Worm (Caenorhabditis elegans) whole organism, L4 larva: Measurements from ENCODE around the gene coq-8.

Source experiments
- F10B5.3 ChIP-seq: sonication (generic microtip); optimal IDR thresholded peaks from 2 replicates; lab custom pipeline; 2016; ENCODE audit warnings: mild to moderate bottlenecking, missing genetic modification characterization, missing compliant biosample characterization
- F37D6.2 ChIP-seq: sonication (generic microtip); optimal IDR thresholded peaks from 2 replicates; lab custom pipeline; 2016; ENCODE audit warnings: mild to moderate bottlenecking, missing genetic modification characterization, missing compliant biosample characterization
- F44E2.7 ChIP-seq: fragments of 200-800 bp; sonication (Bioruptor generic); IDR thresholded peaks from 2 replicates; pipeline ENCODE4 v2.1.2; 2022; ENCODE audit warnings: missing genetic modification characterization, missing compliant biosample characterization
- F49E8.2 ChIP-seq: sonication (generic microtip); optimal IDR thresholded peaks from 2 replicates; lab custom pipeline; 2016; ENCODE audit warnings: missing compliant biosample characterization, mild to moderate bottlenecking, missing genetic modification characterization, borderline replicate concordance
- Y5F2A.4 ChIP-seq: fragments of 200-800 bp; sonication (Bioruptor generic); optimal IDR thresholded peaks from 2 replicates; lab custom pipeline; 2018; ENCODE audit warnings: mild to moderate bottlenecking, missing genetic modification characterization, missing compliant biosample characterization
- Y75B8A.6 ChIP-seq: fragments of 200-800 bp; sonication (Bioruptor generic); IDR thresholded peaks from 2 replicates; pipeline ENCODE4 v1.3.6; 2022; ENCODE audit warnings: missing genetic modification reagents, missing genetic modification characterization, missing compliant biosample characterization
- aly-2 ChIP-seq: sonication (generic microtip); optimal IDR thresholded peaks from 2 replicates; lab custom pipeline; 2018; ENCODE audit warnings: missing biosample characterization, missing genetic modification characterization
- ama-1 ChIP-seq: fragments of 150-350 bp; optimal IDR thresholded peaks from 2 replicates; lab custom pipeline; 2014; ENCODE audit warnings: inconsistent platforms, mixed read lengths
- arid-1 ChIP-seq: fragments of 200-800 bp; sonication (Bioruptor generic); conservative IDR thresholded peaks from 2 replicates; pipeline ENCODE4 v1.3.6; 2022; ENCODE audit warnings: missing genetic modification reagents, missing genetic modification characterization, missing compliant biosample characterization
- ceh-28 ChIP-seq: fragments of 150-350 bp; optimal IDR thresholded peaks from 2 replicates; lab custom pipeline; 2014; ENCODE audit warnings: missing biosample characterization, missing genetic modification reagents, missing genetic modification characterization
- ces-1 ChIP-seq: fragments of 150-350 bp; sonication (generic microtip); optimal IDR thresholded peaks from 4 replicates; lab custom pipeline; 2014; ENCODE audit warnings: missing biosample characterization, missing genetic modification reagents, missing genetic modification characterization
- cey-2 ChIP-seq: sonication (generic microtip); optimal IDR thresholded peaks from 3 replicates; lab custom pipeline; 2017; ENCODE audit warnings: missing genetic modification characterization, mild to moderate bottlenecking, missing compliant biosample characterization, antibody characterized with exemption, borderline replicate concordance; ENCODE audit not compliant: insufficient read depth
- daf-12 ChIP-seq: fragments of 150-350 bp; optimal IDR thresholded peaks from 2 replicates; lab custom pipeline; 2014; ENCODE audit warnings: missing biosample characterization, missing genetic modification reagents, missing genetic modification characterization
- daf-16 ChIP-seq, 3 experiments: sonication (generic microtip); optimal IDR thresholded peaks; 2 replicates each; lab custom pipeline; 2016 to 2017; ENCODE audit warnings: missing genetic modification characterization in 3 of 3, missing genetic modification reagents in 3 of 3, mild to moderate bottlenecking in 2 of 3, missing compliant biosample characterization in 2 of 3, missing biosample characterization in 1 of 3, moderate library complexity in 1 of 3
- dmd-6 ChIP-seq: fragments of 200-800 bp; sonication (Bioruptor generic); IDR thresholded peaks from 2 replicates; pipeline ENCODE4 v1.3.6; 2022; ENCODE audit warnings: missing genetic modification reagents, missing genetic modification characterization, missing compliant biosample characterization
- fkh-10 ChIP-seq: fragments of 150-350 bp; optimal IDR thresholded peaks from 2 replicates; lab custom pipeline; 2014; ENCODE audit warnings: missing biosample characterization, missing genetic modification reagents, missing genetic modification characterization
- gei-8 ChIP-seq: fragments of 200-800 bp; sonication (Bioruptor generic); optimal IDR thresholded peaks from 2 replicates; lab custom pipeline; 2018; ENCODE audit warnings: mild to moderate bottlenecking, missing genetic modification characterization, missing compliant biosample characterization
- hif-1 ChIP-seq, 2 experiments: sonication (generic microtip); optimal IDR thresholded peaks; 2 replicates each; lab custom pipeline; 2016 to 2017; ENCODE audit warnings: missing compliant biosample characterization in 2 of 2, missing genetic modification characterization in 2 of 2, missing genetic modification reagents in 2 of 2, missing genotype in 2 of 2, mild to moderate bottlenecking in 1 of 2
- hlh-30 ChIP-seq: sonication (generic microtip); optimal IDR thresholded peaks from 2 replicates; lab custom pipeline; 2017; ENCODE audit warnings: antibody characterized with exemption, mild to moderate bottlenecking, missing genetic modification characterization, missing compliant biosample characterization; ENCODE audit not compliant: insufficient read depth
- hmg-1.1 ChIP-seq: fragments of 200-800 bp; sonication (Bioruptor generic); IDR thresholded peaks from 2 replicates; pipeline ENCODE4 v1.3.6; 2022; ENCODE audit warnings: missing genetic modification reagents, missing genetic modification characterization, missing compliant biosample characterization
- jun-1 ChIP-seq: fragments of 150-350 bp; optimal IDR thresholded peaks from 2 replicates; lab custom pipeline; 2014; ENCODE audit warnings: missing biosample characterization, missing genetic modification reagents, missing genetic modification characterization
- lin-1 ChIP-seq: fragments of 200-800 bp; sonication (Bioruptor generic); IDR thresholded peaks from 2 replicates; pipeline ENCODE4 v1.3.6; 2022; ENCODE audit warnings: missing genetic modification reagents, missing genetic modification characterization, missing compliant biosample characterization
- lir-3 ChIP-seq: sonication (generic microtip); optimal IDR thresholded peaks from 2 replicates; lab custom pipeline; 2016; ENCODE audit warnings: mild to moderate bottlenecking, missing genetic modification characterization, missing compliant biosample characterization
- lsy-2 ChIP-seq, 2 experiments: fragments of 150-350 bp in 1 of 2; sonication (generic microtip) in 1 of 2; optimal IDR thresholded peaks; 2 replicates each; lab custom pipeline; 2014 to 2017; ENCODE audit warnings: missing biosample characterization in 2 of 2, missing genetic modification characterization in 2 of 2
- mxl-2 ChIP-seq: fragments of 200-800 bp; sonication (Bioruptor generic); conservative IDR thresholded peaks from 2 replicates; pipeline ENCODE4 v1.3.6; 2022; ENCODE audit warnings: missing genetic modification reagents, missing genetic modification characterization, missing compliant biosample characterization
- mxl-3 ChIP-seq: fragments of 200-800 bp; sonication (Bioruptor generic); optimal IDR thresholded peaks from 2 replicates; lab custom pipeline; 2018; ENCODE audit warnings: mild to moderate bottlenecking, missing genetic modification characterization, missing compliant biosample characterization
- nhr-10 ChIP-seq: fragments of 150-350 bp; optimal IDR thresholded peaks from 2 replicates; lab custom pipeline; 2014; ENCODE audit warnings: missing biosample characterization, missing genetic modification characterization
- nhr-11 ChIP-seq: fragments of 150-350 bp; optimal IDR thresholded peaks from 2 replicates; lab custom pipeline; 2014; ENCODE audit warnings: missing biosample characterization, missing genetic modification characterization
- nhr-28 ChIP-seq: fragments of 150-350 bp; optimal IDR thresholded peaks from 2 replicates; lab custom pipeline; 2014; ENCODE audit warnings: missing biosample characterization, missing genetic modification characterization
- nhr-6 ChIP-seq: fragments of 150-350 bp; optimal IDR thresholded peaks from 2 replicates; lab custom pipeline; 2014; ENCODE audit warnings: missing biosample characterization, missing genetic modification characterization
- nhr-77 ChIP-seq: fragments of 150-350 bp; optimal IDR thresholded peaks from 2 replicates; lab custom pipeline; 2014; ENCODE audit warnings: missing biosample characterization, missing genetic modification characterization
- rbr-2 ChIP-seq: sonication (generic microtip); optimal IDR thresholded peaks from 2 replicates; lab custom pipeline; 2016; ENCODE audit warnings: missing genotype, missing genetic modification characterization, missing compliant biosample characterization
- saeg-2 ChIP-seq: fragments of 200-800 bp; sonication (Bioruptor generic); IDR thresholded peaks from 2 replicates; pipeline ENCODE4 v1.3.6; 2022; ENCODE audit warnings: missing genetic modification reagents, missing genetic modification characterization, missing compliant biosample characterization
- snpc-1.2 ChIP-seq: fragments of 200-800 bp; sonication (Bioruptor generic); IDR thresholded peaks from 2 replicates; pipeline ENCODE4 v1.3.6; 2022; ENCODE audit warnings: missing genetic modification reagents, missing genetic modification characterization, missing compliant biosample characterization
- tag-97 ChIP-seq: fragments of 200-800 bp; sonication (Bioruptor generic); IDR thresholded peaks from 2 replicates; pipeline ENCODE4 v1.3.6; 2022; ENCODE audit warnings: missing genetic modification characterization, missing compliant biosample characterization
- zag-1 ChIP-seq: fragments of 150-350 bp; optimal IDR thresholded peaks from 2 replicates; lab custom pipeline; 2014; ENCODE audit warnings: missing biosample characterization, missing genetic modification characterization
- zfp-3 ChIP-seq: fragments of 200-800 bp; sonication (Bioruptor generic); conservative IDR thresholded peaks from 2 replicates; pipeline ENCODE4 v1.3.6; 2022; ENCODE audit warnings: missing genetic modification reagents, missing genetic modification characterization, missing compliant biosample characterization
- zip-2 ChIP-seq: fragments of 150-350 bp; optimal IDR thresholded peaks from 2 replicates; lab custom pipeline; 2014; ENCODE audit warnings: missing biosample characterization, missing genetic modification characterization
- ztf-11 ChIP-seq: fragments of 150-350 bp; optimal IDR thresholded peaks from 2 replicates; lab custom pipeline; 2014; ENCODE audit warnings: missing biosample characterization, missing genetic modification characterization
- ztf-7 ChIP-seq: fragments of 150-350 bp; optimal IDR thresholded peaks from 2 replicates; lab custom pipeline; 2014; ENCODE audit warnings: missing biosample characterization, missing genetic modification characterization

The coq-8 gene

ce11 chrIII:4863127-4863526 is at the start of gene coq-8:
Gene coq-8 (plus strand): TSS chrIII:4863427.
- TF ChIP-seq snpc-1.2 = no peak
- TF ChIP-seq, all 104 proteins: peak for 0

- TF ChIP-seq F10B5.3 (tag; lab: Kevin White, UChicago) (no peak), Y75B8A.6 (GFP tag; lab: Robert Waterston, UW) (no peak), nhr-28 (tag; lab: Kevin White, UChicago) (no peak), saeg-2 (GFP tag; lab: Robert Waterston, UW) (no peak), hif-1 (tag; optimal IDR thresholded peaks at IDR 0.05; lab: Kevin White, UChicago) (no peak), Y5F2A.4 (GFP tag; lab: Kevin White, UChicago) (no peak), F44E2.7 (GFP tag; lab: Robert Waterston, UW) (no peak), ceh-28 (tag; lab: Kevin White, UChicago) (no peak), ztf-7 (tag; lab: Kevin White, UChicago) (no peak), nhr-10 (tag; lab: Kevin White, UChicago) (no peak), gei-8 (no peak)
Measured at ce11 chrIII:4814730-4815129, 48.5 kb upstream of the coq-8 start, which contains the start of gene arl-6. Gene arl-6 (minus strand): TSS chrIII:4814830.

ce11 chrIII:4817240-4817639 is 46.0 kb upstream of the coq-8 start, which contains the start of gene F26A1.4:
Gene F26A1.4 (plus strand): TSS chrIII:4817540.
- TF ChIP-seq cey-2 (tag; lab: Kevin White, UChicago) (no peak), ceh-28 (tag; lab: Kevin White, UChicago) (no peak), ama-1 (lab: Kevin White, UChicago) (no peak), arid-1 (no peak), lir-3 (tag; lab: Kevin White, UChicago) (no peak), ztf-7 (tag; lab: Kevin White, UChicago) (no peak), hmg-1.1 (no peak), nhr-77 (no peak)

ce11 chrIII:4819843-4820242 is 43.4 kb upstream of the coq-8 start, which contains the start of gene F26A1.7:
Gene F26A1.7 (minus strand): TSS chrIII:4819943.
- TF ChIP-seq tag-97 (GFP tag; lab: Robert Waterston, UW) (no peak), jun-1 (tag; lab: Kevin White, UChicago) (no peak), mxl-3 (GFP tag; lab: Kevin White, UChicago) (no peak), dmd-6 (no peak), fkh-10 (GFP tag; lab: Kevin White, UChicago) (no peak), nhr-11 (tag; lab: Kevin White, UChicago) (no peak), cey-2 (tag; lab: Kevin White, UChicago) (no peak), F37D6.2 (tag; lab: Kevin White, UChicago) (no peak), hif-1 (tag; optimal IDR thresholded peaks at IDR 0.05; lab: Kevin White, UChicago) (no peak), rbr-2 (tag; lab: Kevin White, UChicago) (no peak), zip-2 (no peak), lin-1 (no peak), hlh-30 (tag; lab: Kevin White, UChicago) (no peak), zag-1 (no peak), aly-2 (tag; lab: Kevin White, UChicago) (no peak)

- TF ChIP-seq nhr-6 = no peak
- TF ChIP-seq zfp-3 (GFP tag; lab: Robert Waterston, UW) = no peak
- no peak for TF ChIP-seq snpc-1.2
- TF ChIP-seq F49E8.2 = no peak
- no peak for TF ChIP-seq tag-97 (GFP tag; lab: Robert Waterston, UW)
- TF ChIP-seq daf-12 = no peak
- no peak for TF ChIP-seq hif-1 (tag; optimal IDR thresholded peaks at IDR 0.05; lab: Kevin White, UChicago)
- no peak for TF ChIP-seq ces-1 (GFP tag; lab: Kevin White, UChicago)
- TF ChIP-seq mxl-2 (GFP tag; lab: Robert Waterston, UW) = no peak
- no peak for TF ChIP-seq nhr-11 (tag; lab: Kevin White, UChicago)
- TF ChIP-seq ztf-11 (tag; lab: Kevin White, UChicago) = no peak
- TF ChIP-seq daf-16 (GFP tag; optimal IDR thresholded peaks at IDR 0.05; lab: Kevin White, UChicago) = no peak
- TF ChIP-seq daf-16 (tag; optimal IDR thresholded peaks at IDR 0.05; lab: Kevin White, UChicago) = no peak
- TF ChIP-seq lsy-2 (tag; optimal IDR thresholded peaks at IDR 0.05; lab: Kevin White, UChicago) = no peak
- TF ChIP-seq gei-8 = no peak
- TF ChIP-seq saeg-2 (GFP tag; lab: Robert Waterston, UW) = no peak
- no peak for TF ChIP-seq Y5F2A.4 (GFP tag; lab: Kevin White, UChicago)
Measured at ce11 chrIII:4822140-4822539, 41.1 kb upstream of the coq-8 start, which contains the start of gene F26A1.8. Gene F26A1.8 (minus strand): TSS chrIII:4822240.
